Fruit fly (Drosophila melanogaster) whole organism, embryonic: Measurements from ENCODE around the gene CG10550.

Experiments used
- Aef1 ChIP-seq: fragments of 200-800 bp; sonication (Bioruptor generic); IDR thresholded peaks from 3 replicates; pipeline ENCODE4 v1.3.6; 2022; ENCODE audit warnings: missing biosample characterization, missing genetic modification characterization
- CG10366 ChIP-seq: fragments of 200-800 bp; sonication (Bioruptor generic); IDR thresholded peaks from 2 replicates; pipeline ENCODE4 v1.3.6; 2022; ENCODE audit warnings: missing biosample characterization, missing genetic modification characterization
- CG10979 ChIP-seq: fragments of 200-800 bp; sonication (Bioruptor generic); optimal IDR thresholded peaks from 2 replicates; lab custom pipeline; 2018; ENCODE audit warnings: missing biosample characterization, mild to moderate bottlenecking, missing genetic modification characterization, moderate library complexity
- CG11695 ChIP-seq: fragments of 200-800 bp; sonication (Bioruptor generic); IDR thresholded peaks from 3 replicates; pipeline ENCODE4 v1.3.6; 2022; ENCODE audit warnings: missing biosample characterization, missing genetic modification characterization
- CG12769 ChIP-seq: fragments of 200-800 bp; sonication (Bioruptor generic); optimal IDR thresholded peaks from 2 replicates; lab custom pipeline; 2019; ENCODE audit warnings: missing biosample characterization, mild to moderate bottlenecking, missing genetic modification characterization, moderate library complexity
- CG13775 ChIP-seq: fragments of 200-800 bp; sonication (Bioruptor generic); optimal IDR thresholded peaks from 3 replicates; lab custom pipeline; 2017; ENCODE audit warnings: missing biosample characterization, mild to moderate bottlenecking, missing genetic modification characterization
- CG17912 ChIP-seq: fragments of 200-800 bp; sonication (Bioruptor generic); optimal IDR thresholded peaks from 2 replicates; lab custom pipeline; 2018; ENCODE audit warnings: missing biosample characterization, mild to moderate bottlenecking, missing genetic modification characterization
- CG31388 ChIP-seq: fragments of 200-800 bp; sonication (Bioruptor generic); optimal IDR thresholded peaks from 2 replicates; lab custom pipeline; 2016; ENCODE audit warnings: missing biosample characterization, missing genetic modification characterization
- CG3847 ChIP-seq: fragments of 200-800 bp; sonication (Bioruptor generic); IDR thresholded peaks from 2 replicates; pipeline ENCODE4 v1.3.6; 2022; ENCODE audit warnings: missing biosample characterization, missing genetic modification characterization
- CG4617 ChIP-seq: fragments of 200-800 bp; sonication (Bioruptor generic); optimal IDR thresholded peaks from 3 replicates; lab custom pipeline; 2016; ENCODE audit warnings: missing biosample characterization, missing genetic modification characterization, borderline replicate concordance
- CG4707 ChIP-seq: fragments of 200-800 bp; sonication (Bioruptor generic); optimal IDR thresholded peaks from 2 replicates; lab custom pipeline; 2018; ENCODE audit warnings: missing biosample characterization, mild to moderate bottlenecking, missing genetic modification characterization, moderate library complexity
- CG4820 ChIP-seq: fragments of 200-800 bp; sonication (Bioruptor generic); optimal IDR thresholded peaks from 3 replicates; lab custom pipeline; 2016; ENCODE audit warnings: missing biosample characterization, missing genetic modification characterization
- CG6175 ChIP-seq: fragments of 200-800 bp; sonication (Bioruptor generic); IDR thresholded peaks from 3 replicates; pipeline ENCODE4 v1.3.6; 2022; ENCODE audit warnings: missing biosample characterization, missing genetic modification characterization
- CG7556 ChIP-seq: fragments of 200-800 bp; sonication (Bioruptor generic); optimal IDR thresholded peaks from 2 replicates; lab custom pipeline; 2017; ENCODE audit warnings: missing biosample characterization, mild to moderate bottlenecking, missing genetic modification characterization
- CG7928 ChIP-seq: fragments of 200-800 bp; sonication (Bioruptor generic); optimal IDR thresholded peaks from 2 replicates; lab custom pipeline; 2017; ENCODE audit warnings: missing biosample characterization, mild to moderate bottlenecking, missing genetic modification characterization
- Dek ChIP-seq: fragments of 200-800 bp; sonication (Bioruptor generic); optimal IDR thresholded peaks from 3 replicates; lab custom pipeline; 2019; ENCODE audit warnings: missing biosample characterization, mild to moderate bottlenecking, missing genetic modification characterization, moderate library complexity
- Doc2 ChIP-seq: fragments of 200-800 bp; sonication (Bioruptor generic); IDR thresholded peaks from 2 replicates; pipeline ENCODE4 v1.3.6; 2022; ENCODE audit warnings: missing biosample characterization, missing genetic modification characterization
- ERR ChIP-seq: fragments of 200-800 bp; sonication (Bioruptor generic); optimal IDR thresholded peaks from 2 replicates; lab custom pipeline; 2016; ENCODE audit warnings: missing biosample characterization, missing genetic modification characterization
- Fer3 ChIP-seq: fragments of 200-800 bp; sonication (Bioruptor generic); optimal IDR thresholded peaks from 2 replicates; lab custom pipeline; 2018; ENCODE audit warnings: missing biosample characterization, mild to moderate bottlenecking, missing genetic modification characterization, moderate library complexity
- GATAe ChIP-seq: fragments of 200-800 bp; sonication (Bioruptor generic); conservative IDR thresholded peaks from 2 replicates; pipeline ENCODE4 v1.3.6; 2022; ENCODE audit warnings: missing biosample characterization, missing genetic modification characterization
- Gug ChIP-seq: fragments of 200-800 bp; sonication (Bioruptor generic); IDR thresholded peaks from 4 replicates; pipeline ENCODE4 v1.3.6; 2022; ENCODE audit warnings: missing biosample characterization, missing genetic modification characterization
- Hand ChIP-seq: fragments of 200-800 bp; sonication (Bioruptor generic); optimal IDR thresholded peaks from 2 replicates; lab custom pipeline; 2017; ENCODE audit warnings: mild to moderate bottlenecking, missing biosample characterization, missing genetic modification reagents, missing genetic modification characterization
- Hmr ChIP-seq: fragments of 200-800 bp; sonication (Bioruptor generic); optimal IDR thresholded peaks from 3 replicates; lab custom pipeline; 2017; ENCODE audit warnings: mild to moderate bottlenecking, missing biosample characterization, missing genetic modification reagents, missing genetic modification characterization
- Hmx ChIP-seq: fragments of 200-800 bp; sonication (Bioruptor generic); optimal IDR thresholded peaks from 2 replicates; lab custom pipeline; 2016; ENCODE audit warnings: missing biosample characterization, missing genetic modification characterization
- Lim3 ChIP-seq: fragments of 200-800 bp; sonication (Bioruptor generic); IDR thresholded peaks from 2 replicates; pipeline ENCODE4 v1.3.6; 2022; ENCODE audit warnings: missing biosample characterization, missing genetic modification characterization
- Med ChIP-seq: fragments of 200-800 bp; sonication (Bioruptor generic); peaks from one replicate; lab custom pipeline; 2016; ENCODE audit warnings: missing biosample characterization, missing genetic modification characterization, mild to moderate bottlenecking, inconsistent platforms, moderate library complexity
- NFAT ChIP-seq: fragments of 200-800 bp; sonication (Bioruptor generic); IDR thresholded peaks from 2 replicates; pipeline ENCODE4 v1.3.6; 2022; ENCODE audit warnings: missing biosample characterization, missing genetic modification characterization
- Neu2 ChIP-seq: fragments of 200-800 bp; sonication (Bioruptor generic); optimal IDR thresholded peaks from 3 replicates; lab custom pipeline; 2016; ENCODE audit warnings: missing biosample characterization, missing genetic modification characterization, borderline replicate concordance
- Pdp1 ChIP-seq, 2 experiments: fragments of 200-800 bp; sonication (Bioruptor generic); optimal IDR thresholded peaks; 3 replicates each; lab custom pipeline; 2016; ENCODE audit warnings: missing biosample characterization in 2 of 2, missing genetic modification characterization in 2 of 2, mild to moderate bottlenecking in 1 of 2, moderate library complexity in 1 of 2
- Taf1 ChIP-seq: fragments of 200-800 bp; sonication (Bioruptor generic); IDR thresholded peaks from 2 replicates; pipeline ENCODE4 v1.3.6; 2022; ENCODE audit warnings: missing biosample characterization, missing genetic modification characterization
- Xbp1 ChIP-seq: fragments of 200-800 bp; sonication (Bioruptor generic); optimal IDR thresholded peaks from 3 replicates; lab custom pipeline; 2016; ENCODE audit warnings: missing biosample characterization, mild to moderate bottlenecking, missing genetic modification characterization
- chm ChIP-seq: fragments of 200-800 bp; sonication (Bioruptor generic); IDR thresholded peaks from 2 replicates; pipeline ENCODE4 v1.3.6; 2022; ENCODE audit warnings: missing biosample characterization, missing genetic modification characterization
- croc ChIP-seq: fragments of 200-800 bp; sonication (Bioruptor generic); conservative IDR thresholded peaks from 3 replicates; pipeline ENCODE4 v1.3.6; 2022; ENCODE audit warnings: missing biosample characterization, missing genetic modification characterization
- hkb ChIP-seq, 2 experiments: fragments of 200-800 bp in 1 of 2; fragments of >200 bp in 1 of 2; sonication (Bioruptor generic) in 1 of 2; IDR thresholded peaks in 1 of 2; optimal IDR thresholded peaks in 1 of 2; 2 replicates each; pipeline versions ENCODE4 v1.3.6 to Lab custom; 2017 to 2022; ENCODE audit warnings: missing biosample characterization in 1 of 2, missing genetic modification characterization in 1 of 2
- lbe ChIP-seq: fragments of 200-800 bp; sonication (Bioruptor generic); optimal IDR thresholded peaks from 2 replicates; lab custom pipeline; 2016; ENCODE audit warnings: missing biosample characterization, mild to moderate bottlenecking, missing genetic modification characterization
- otp ChIP-seq: fragments of 200-800 bp; sonication (Bioruptor generic); IDR thresholded peaks from 3 replicates; pipeline ENCODE4, ENCODE4 v1.3.6; 2022; ENCODE audit warnings: missing biosample characterization, missing genetic modification characterization
- phol ChIP-seq: fragments of 200-800 bp; sonication (Bioruptor generic); optimal IDR thresholded peaks from 3 replicates; lab custom pipeline; 2018; ENCODE audit warnings: missing biosample characterization, mild to moderate bottlenecking, missing genetic modification characterization, moderate library complexity
- ro ChIP-seq: fragments of 200-800 bp; sonication (Bioruptor generic); IDR thresholded peaks from 2 replicates; pipeline ENCODE4 v1.3.6; 2022; ENCODE audit warnings: missing biosample characterization, missing genetic modification characterization
- sc ChIP-seq, 3 experiments: fragments of >200 bp in 2 of 3; fragments of 200-800 bp in 1 of 3; sonication (Bioruptor generic) in 1 of 3; optimal IDR thresholded peaks; 2 replicates in 2 of 3; 3 replicates in 1 of 3; lab custom pipeline; 2017; ENCODE audit warnings: mild to moderate bottlenecking in 1 of 3, missing biosample characterization in 1 of 3, missing genetic modification characterization in 1 of 3, missing genetic modification reagents in 1 of 3
- schlank ChIP-seq: fragments of 200-800 bp; sonication (Bioruptor generic); optimal IDR thresholded peaks from 2 replicates; lab custom pipeline; 2018; ENCODE audit warnings: missing biosample characterization, mild to moderate bottlenecking, missing genetic modification characterization
- shn ChIP-seq: fragments of 200-800 bp; sonication (Bioruptor generic); optimal IDR thresholded peaks from 3 replicates; lab custom pipeline; 2016; ENCODE audit warnings: missing biosample characterization, missing genetic modification characterization
- sug ChIP-seq: fragments of 200-800 bp; optimal IDR thresholded peaks from 2 replicates; lab custom pipeline; 2019; ENCODE audit warnings: missing biosample characterization, mild to moderate bottlenecking, missing genetic modification characterization, moderate library complexity
- tin ChIP-seq: fragments of 200-800 bp; sonication (Bioruptor generic); optimal IDR thresholded peaks from 3 replicates; lab custom pipeline; 2016; ENCODE audit warnings: missing biosample characterization, missing genetic modification characterization
- usp ChIP-seq: fragments of >200 bp; optimal IDR thresholded peaks from 2 replicates; lab custom pipeline; 2017; ENCODE audit warnings: missing biosample characterization, missing genetic modification characterization
- z ChIP-seq: fragments of 200-800 bp; sonication (Bioruptor generic); IDR thresholded peaks from 3 replicates; pipeline ENCODE4 v1.3.6; 2022; ENCODE audit warnings: missing biosample characterization, missing genetic modification characterization
- zen ChIP-seq: fragments of 200-800 bp; sonication (Bioruptor generic); optimal IDR thresholded peaks from 3 replicates; lab custom pipeline; 2018; ENCODE audit warnings: missing biosample characterization, mild to moderate bottlenecking, missing genetic modification characterization, moderate library complexity
- zen2 ChIP-seq: fragments of 200-800 bp; sonication (Bioruptor generic); IDR thresholded peaks from 3 replicates; pipeline ENCODE4 v1.3.6; 2022; ENCODE audit warnings: missing biosample characterization, missing genetic modification characterization; ENCODE audit not compliant: partially characterized antibody
- zfh2 ChIP-seq: fragments of 200-800 bp; sonication (Bioruptor generic); optimal IDR thresholded peaks from 2 replicates; lab custom pipeline; 2016; ENCODE audit warnings: missing biosample characterization, missing genetic modification characterization

Gene CG10550

dm6 chr3R:25305822-25306544 lies 2.2 kb downstream of the CG10550 start (continued):
- TF ChIP-seq GATAe (GFP tag; lab: Robert Waterston, UW) (no peak), sc (optimal IDR thresholded peaks at IDR 0.05; lab: Kevin White, UChicago) (no peak), sc (GFP tag; optimal IDR thresholded peaks at IDR 0.05; lab: Kevin White, UChicago) (no peak), Aef1 (GFP tag; lab: Robert Waterston, UW) (no peak), Taf1 (no peak), CG10979 (tag; lab: Kevin White, UChicago) (no peak), CG7928 (GFP tag; lab: Kevin White, UChicago) (no peak), CG4707 (GFP tag; lab: Kevin White, UChicago) (no peak), zfh2 (no peak), Pdp1 (GFP tag; optimal IDR thresholded peaks at IDR 0.05; lab: Kevin White, UChicago) (no peak), sug (tag; lab: Kevin White, UChicago) (peak; percentile 74), Gug (GFP tag; lab: Robert Waterston, UW) (no peak), CG10366 (GFP tag; lab: Robert Waterston, UW) (no peak), lbe (GFP tag; lab: Kevin White, UChicago) (no peak), shn (GFP tag; lab: Kevin White, UChicago) (no peak), Lim3 (no peak), CG13775 (GFP tag; lab: Kevin White, UChicago) (no peak), Doc2 (no peak), Fer3 (no peak), Med (peak; percentile 63), CG6175 (GFP tag; lab: Robert Waterston, UW) (no peak)

- no peak for TF ChIP-seq Neu2 (GFP tag; lab: Kevin White, UChicago)
- TF ChIP-seq Hmr (GFP tag; lab: Kevin White, UChicago) = no peak
- TF ChIP-seq Hmx (GFP tag; lab: Kevin White, UChicago) = no peak
- TF ChIP-seq schlank (tag; lab: Kevin White, UChicago) = no peak
- TF ChIP-seq chm (GFP tag; lab: Robert Waterston, UW) = no peak
- no peak for TF ChIP-seq CG3847 (GFP tag; lab: Robert Waterston, UW)
- no peak for TF ChIP-seq ERR
- TF ChIP-seq ro (GFP tag; lab: Robert Waterston, UW) = no peak
- TF ChIP-seq usp = no peak
- no peak for TF ChIP-seq CG17912 (GFP tag; lab: Kevin White, UChicago)
- TF ChIP-seq CG4820 = no peak
- peak; percentile 67 for TF ChIP-seq CG12769 (tag; lab: Kevin White, UChicago)
- TF ChIP-seq zen2 (GFP tag; lab: Robert Waterston, UW) = no peak
- TF ChIP-seq Doc2 = no peak
- TF ChIP-seq hkb (optimal IDR thresholded peaks at IDR 0.05; lab: Kevin White, UChicago) = no peak
- no peak for TF ChIP-seq hkb (GFP tag; IDR thresholded peaks at IDR 0.05; lab: Robert Waterston, UW)
- TF ChIP-seq Taf1 = no peak
- no peak for TF ChIP-seq zen
- TF ChIP-seq Xbp1 (GFP tag; lab: Kevin White, UChicago) = no peak
- no peak for TF ChIP-seq tin (GFP tag; lab: Kevin White, UChicago)
- no peak for TF ChIP-seq CG4617 (GFP tag; lab: Kevin White, UChicago)
- no peak for TF ChIP-seq CG31388 (GFP tag; lab: Kevin White, UChicago)
- no peak for TF ChIP-seq otp (GFP tag; lab: Robert Waterston, UW)
- TF ChIP-seq CG7556 (GFP tag; lab: Kevin White, UChicago) = no peak
- TF ChIP-seq Dek = no peak
- TF ChIP-seq CG11695 (GFP tag; lab: Robert Waterston, UW) = no peak
- peak; percentile 41; the same call in 1 of the 3 replicates for TF ChIP-seq z
- TF ChIP-seq phol (tag; lab: Kevin White, UChicago) = no peak
- TF ChIP-seq NFAT (GFP tag; lab: Robert Waterston, UW) = no peak
- no peak for TF ChIP-seq Hand (GFP tag; lab: Kevin White, UChicago)
- TF ChIP-seq croc (GFP tag; lab: Robert Waterston, UW) = no peak
Observed at dm6 chr3R:25303857-25304440, 4.2 kb downstream of the CG10550 start, which contains the start of gene CG31436. Gene CG31436, plus strand, starts transcription at chr3R:25304137.
